Fruit fly (Drosophila melanogaster): ENCODE measurements around the gene CG42564.
A peak's percentile ranks its signal among the peaks of the same experiment; 100 is the strongest.

The CG42564 gene

dm6 chr3R:6404174-6404573 lies 29.9 kb downstream of the CG42564 start (continued):
- TF ChIP-seq Chrac-16 (GFP tag; optimal IDR thresholded peaks at IDR 0.05) (peak; percentile 67), CG7987 (GFP tag; optimal IDR thresholded peaks at IDR 0.05) (no peak), tap (tag; optimal IDR thresholded peaks at IDR 0.05) (peak; percentile 70), jumu (GFP tag; optimal IDR thresholded peaks at IDR 0.05) (peak; percentile 66), CG7372 (GFP tag; IDR thresholded peaks at IDR 0.05) (peak; percentile 73), sens-2 (GFP tag; IDR thresholded peaks at IDR 0.05) (peak; percentile 80), so (GFP tag; IDR thresholded peaks at IDR 0.05) (peak; percentile 87), fu2 (GFP tag; optimal IDR thresholded peaks at IDR 0.05) (peak; percentile 42), CG4328 (GFP tag; optimal IDR thresholded peaks at IDR 0.05) (peak; percentile 54), Lhr (GFP tag; optimal IDR thresholded peaks at IDR 0.05) (peak; percentile 37), ken (GFP tag; IDR thresholded peaks at IDR 0.05) (peak; percentile 86), CG2678 (tag; optimal IDR thresholded peaks at IDR 0.05) (peak; percentile 84), CG10274 (GFP tag; optimal IDR thresholded peaks at IDR 0.05) (no peak), Scr (GFP tag; IDR thresholded peaks at IDR 0.05; ENCODE audit: partially characterized antibody) (no peak), p53 (GFP tag; optimal IDR thresholded peaks at IDR 0.05) (no peak), corto (GFP tag; optimal IDR thresholded peaks at IDR 0.05) (peak; percentile 26), CG17912 (GFP tag; optimal IDR thresholded peaks at IDR 0.05) (no peak), trh (GFP tag; optimal IDR thresholded peaks at IDR 0.05) (peak; percentile 74), Drgx (GFP tag; IDR thresholded peaks at IDR 0.05) (peak; percentile 89), nom (GFP tag; optimal IDR thresholded peaks at IDR 0.05) (no peak), CG10565 (GFP tag; optimal IDR thresholded peaks at IDR 0.05) (no peak), GATAe (GFP tag; conservative IDR thresholded peaks at IDR 0.05) (peak; percentile 42; the same call in 1 of the 2 replicates), Blimp-1 (GFP tag; optimal IDR thresholded peaks at IDR 0.05) (peak; percentile 82), CG11456 (GFP tag; IDR thresholded peaks at IDR 0.05) (peak; percentile 90), sc (optimal IDR thresholded peaks at IDR 0.05) (no peak), sc (GFP tag; optimal IDR thresholded peaks at IDR 0.05) (peak; percentile 52), chm (GFP tag; IDR thresholded peaks at IDR 0.05) (peak; percentile 87), CG8944 (GFP tag; optimal IDR thresholded peaks at IDR 0.05) (peak; percentile 49), bigmax (GFP tag; optimal IDR thresholded peaks at IDR 0.05) (no peak), CG18764 (GFP tag; optimal IDR thresholded peaks at IDR 0.05) (peak; percentile 44), ssp (GFP tag; IDR thresholded peaks at IDR 0.05) (no peak), Dip2 (GFP tag; IDR thresholded peaks at IDR 0.05) (no peak), CG34376 (GFP tag; optimal IDR thresholded peaks at IDR 0.05) (no peak), gsb-n (tag; optimal IDR thresholded peaks at IDR 0.05) (peak; percentile 78), lola (GFP tag; optimal IDR thresholded peaks at IDR 0.05) (peak in 1 of 3 experiments; percentile 60), Dip3 (GFP tag; optimal IDR thresholded peaks at IDR 0.05) (peak; percentile 63), CG30403 (GFP tag; optimal IDR thresholded peaks at IDR 0.05) (peak; percentile 82), Taf1 (GFP tag; IDR thresholded peaks at IDR 0.05) (peak; percentile 83), pfk (GFP tag; optimal IDR thresholded peaks at IDR 0.05) (no peak), Hr78 (GFP tag; optimal IDR thresholded peaks at IDR 0.05) (peak in 1 of 2 experiments; percentile 33), Hmx (GFP tag; optimal IDR thresholded peaks at IDR 0.05) (no peak), gfzf (GFP tag; optimal IDR thresholded peaks at IDR 0.05) (no peak), Gug (GFP tag; IDR thresholded peaks at IDR 0.05) (peak; percentile 80), ci (GFP tag; IDR thresholded peaks at IDR 0.05) (peak; percentile 93), CG1832 (GFP tag; optimal IDR thresholded peaks at IDR 0.05) (no peak), prd (optimal IDR thresholded peaks at IDR 0.05) (no peak), prd (GFP tag; IDR thresholded peaks at IDR 0.05) (peak; percentile 90), CG17186 (GFP tag; optimal IDR thresholded peaks at IDR 0.05) (no peak), CG14965 (GFP tag; optimal IDR thresholded peaks at IDR 0.05; ENCODE audit: borderline replicate concordance) (peak; percentile 34), CG13894 (tag; optimal IDR thresholded peaks at IDR 0.05) (no peak), org-1 (GFP tag; optimal IDR thresholded peaks at IDR 0.05) (peak; percentile 72)

Measured in whole organism, embryonic.